Worm (Caenorhabditis elegans) whole organism, young adult: Measurements from ENCODE around the gene BE0003N10.1.

Source experiments
- Y53G8AR.9 ChIP-seq: fragments of 200-800 bp; sonication (Bioruptor generic); conservative IDR thresholded peaks from 2 replicates; pipeline ENCODE4 v1.3.6; 2022; ENCODE audit warnings: missing genetic modification reagents, missing genetic modification characterization, missing compliant biosample characterization
- ama-1 ChIP-seq, 3 experiments: fragments of 150-350 bp in 1 of 3; sonication (generic microtip) in 2 of 3; optimal IDR thresholded peaks; 2 replicates each; lab custom pipeline; 2014 to 2018; ENCODE audit warnings: missing biosample characterization in 2 of 3, missing genetic modification characterization in 2 of 3, missing genetic modification reagents in 2 of 3
- dpl-1 ChIP-seq: fragments of 150-350 bp; optimal IDR thresholded peaks from 2 replicates; lab custom pipeline; 2014; ENCODE audit warnings: missing biosample characterization, missing genetic modification reagents, missing genetic modification characterization
- fkh-3 ChIP-seq: sonication (generic microtip); optimal IDR thresholded peaks from 2 replicates; lab custom pipeline; 2016; ENCODE audit warnings: mild to moderate bottlenecking, missing genetic modification characterization, missing compliant biosample characterization
- hmg-20 ChIP-seq: fragments of 200-800 bp; sonication (Bioruptor generic); IDR thresholded peaks from 2 replicates; pipeline ENCODE4 v1.3.6; 2022; ENCODE audit warnings: missing genetic modification reagents, missing genetic modification characterization, missing compliant biosample characterization
- madf-10 ChIP-seq: sonication (generic microtip); optimal IDR thresholded peaks from 2 replicates; lab custom pipeline; 2016; ENCODE audit warnings: mild to moderate bottlenecking, missing genetic modification characterization, missing compliant biosample characterization
- pha-4 ChIP-seq: fragments of 150-350 bp; sonication (generic microtip); optimal IDR thresholded peaks from 2 replicates; lab custom pipeline; 2014; ENCODE audit warnings: missing biosample characterization, missing genetic modification reagents, missing genetic modification characterization
- snpc-4 ChIP-seq, 5 experiments: fragments of 150-350 bp in 1 of 5; sonication (generic microtip) in 4 of 5; optimal IDR thresholded peaks; 2 replicates each; lab custom pipeline; 2014 to 2018; ENCODE audit warnings: missing genetic modification characterization in 5 of 5, missing biosample characterization in 3 of 5, antibody characterized with exemption in 2 of 5, mild to moderate bottlenecking in 2 of 5, missing compliant biosample characterization in 2 of 5, missing genotype in 2 of 5, moderate library complexity in 2 of 5, missing genetic modification reagents in 1 of 5
- tbp1 ChIP-seq: fragments of 200-800 bp; sonication (Bioruptor generic); optimal IDR thresholded peaks from 2 replicates; lab custom pipeline; 2018; ENCODE audit warnings: mild to moderate bottlenecking, missing genetic modification characterization, missing compliant biosample characterization
- tlf-1 ChIP-seq: fragments of 200-800 bp; sonication (Bioruptor generic); optimal IDR thresholded peaks from 2 replicates; lab custom pipeline; 2018; ENCODE audit warnings: mild to moderate bottlenecking, missing genetic modification characterization, missing compliant biosample characterization

- TF ChIP-seq Y53G8AR.9 (GFP tag; lab: Robert Waterston, UW) (no peak), ama-1 (optimal IDR thresholded peaks at IDR 0.05; lab: Kevin White, UChicago) (no peak), ama-1 (GFP tag; optimal IDR thresholded peaks at IDR 0.05; lab: Kevin White, UChicago) (no peak), snpc-4 (GFP tag; optimal IDR thresholded peaks at IDR 0.05; lab: Kevin White, UChicago) (no peak), snpc-4 (tag; optimal IDR thresholded peaks at IDR 0.05; lab: Kevin White, UChicago) (no peak), tlf-1 (GFP tag; lab: Kevin White, UChicago) (no peak), tbp1 (no peak), pha-4 (no peak), fkh-3 (tag; lab: Kevin White, UChicago) (no peak), dpl-1 (GFP tag; lab: Kevin White, UChicago) (no peak), madf-10 (no peak), hmg-20 (GFP tag; lab: Robert Waterston, UW) (no peak)
Observed at ce11 chrIII:991581-991980, 45.7 kb upstream of the BE0003N10.1 start, which contains the start of gene trp-2.
